Fruit fly (Drosophila melanogaster): ENCODE measurements around the gene CG14718.
A peak's percentile ranks its signal among the peaks of the same experiment; 100 is the strongest.

Gene CG14718

DNA sequence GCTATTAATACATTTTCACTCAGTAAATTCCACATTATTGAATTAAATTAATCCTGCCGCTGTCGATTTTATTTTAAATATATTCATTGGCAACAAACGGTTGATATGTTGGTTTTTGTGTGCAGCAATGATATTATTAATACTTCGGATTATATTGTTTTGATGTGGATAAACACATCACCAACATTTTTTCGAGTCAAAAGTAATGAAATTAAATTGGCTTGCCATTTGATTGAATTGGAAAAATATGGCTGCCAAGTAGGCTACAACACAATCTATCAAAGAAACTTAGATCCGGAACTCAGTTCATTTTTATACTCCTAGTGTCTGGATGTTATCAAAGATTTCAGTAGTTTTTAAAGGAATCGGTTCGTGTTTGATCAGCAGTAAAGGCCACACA, at the start of gene CG14718:
CG14718 (plus strand) TSS at position 301 of the 400 bp plus-strand sequence.
- no peak for TF ChIP-seq CG8478 (optimal IDR thresholded peaks at IDR 0.05)

DNA sequence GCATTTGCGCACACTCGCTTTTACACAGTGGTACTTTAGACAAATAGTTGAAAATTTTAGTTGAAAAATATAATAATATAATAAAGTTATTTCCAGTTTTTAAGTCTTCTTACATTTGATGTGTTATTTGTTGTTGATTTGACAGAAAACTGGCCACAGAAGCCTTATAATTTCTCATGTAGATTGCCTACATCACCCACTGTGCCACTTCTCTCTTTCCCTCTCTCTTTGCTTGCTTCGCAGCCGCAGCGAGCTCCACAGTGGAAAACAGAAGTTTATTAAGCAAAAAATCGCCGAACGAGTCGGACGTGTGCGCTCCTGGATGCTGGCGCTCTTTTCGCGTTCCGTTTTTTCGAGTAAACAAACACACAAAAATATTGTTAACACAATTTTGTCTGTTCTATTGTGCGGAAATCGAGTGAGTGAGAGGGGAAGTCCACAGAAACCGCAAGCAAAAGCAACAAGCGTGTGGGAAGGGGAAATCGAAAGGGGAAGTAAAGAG, 44.5 kb upstream of the CG14718 start, which contains the start of gene CG42327:
CG42327 (plus strand) TSS at position 277 of the 502 bp plus-strand sequence.
- TF ChIP-seq CTCF (optimal IDR thresholded peaks at IDR 0.05) (no peak), CG8478 (optimal IDR thresholded peaks at IDR 0.05) (no peak)

DNA sequence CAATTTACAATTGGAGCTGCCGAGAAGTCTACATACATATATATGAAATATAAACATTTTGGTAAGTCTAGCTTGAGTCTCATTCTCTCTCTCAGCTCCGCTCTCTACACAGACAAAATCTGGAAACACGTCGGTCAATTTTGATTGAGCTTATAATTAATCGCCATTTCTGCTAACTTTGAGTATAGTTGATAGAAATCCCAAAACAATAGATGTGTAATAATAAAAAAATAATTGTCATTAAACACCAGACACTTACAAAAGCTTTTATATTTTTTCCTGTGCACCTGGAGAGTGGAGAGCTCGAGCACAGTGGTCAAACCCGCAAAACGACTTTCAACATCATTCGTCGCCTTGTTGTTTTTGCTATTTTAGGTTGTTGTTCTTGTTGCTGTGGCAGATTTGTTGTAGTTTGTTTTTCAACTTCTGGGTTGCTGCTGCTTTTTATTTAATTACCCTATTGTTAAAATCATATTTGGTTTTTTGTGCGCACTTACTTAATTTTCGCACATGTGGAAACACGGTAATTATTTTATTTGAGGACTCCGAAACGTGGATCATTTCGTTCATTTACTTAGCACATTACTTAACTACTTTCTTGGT, 43.7 kb upstream of the CG14718 start:
- no peak for TF ChIP-seq CTCF (optimal IDR thresholded peaks at IDR 0.05)
- no peak for TF ChIP-seq CG8478 (optimal IDR thresholded peaks at IDR 0.05)

- TF ChIP-seq CG8478 (optimal IDR thresholded peaks at IDR 0.05) (no peak), CTCF (optimal IDR thresholded peaks at IDR 0.05) (no peak)
These were observed 42.6 kb upstream of the CG14718 start for dm6 chr3R:11657786-11658193.

DNA sequence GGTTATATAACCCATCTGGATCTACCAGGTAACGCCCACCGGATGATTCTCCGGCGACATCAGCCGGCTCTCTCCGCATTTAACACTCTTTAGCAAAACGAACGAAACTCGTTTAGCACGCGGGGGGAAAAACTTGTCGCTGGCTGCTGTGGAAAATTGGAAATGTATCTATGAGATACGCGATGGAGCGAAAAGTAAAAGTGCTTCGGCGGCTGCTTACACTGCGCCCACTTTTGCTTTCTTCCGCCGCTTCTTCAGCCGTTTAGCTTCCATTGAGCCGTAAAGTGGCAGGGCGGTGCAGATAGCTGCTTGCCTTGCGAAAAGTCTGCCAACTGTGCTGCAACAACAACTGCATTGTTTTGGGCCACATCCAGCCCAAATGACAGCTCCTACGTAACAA, 39.2 kb upstream of the CG14718 start:
- TF ChIP-seq CTCF (optimal IDR thresholded peaks at IDR 0.05) (no peak), CG8478 (optimal IDR thresholded peaks at IDR 0.05) (no peak)

DNA sequence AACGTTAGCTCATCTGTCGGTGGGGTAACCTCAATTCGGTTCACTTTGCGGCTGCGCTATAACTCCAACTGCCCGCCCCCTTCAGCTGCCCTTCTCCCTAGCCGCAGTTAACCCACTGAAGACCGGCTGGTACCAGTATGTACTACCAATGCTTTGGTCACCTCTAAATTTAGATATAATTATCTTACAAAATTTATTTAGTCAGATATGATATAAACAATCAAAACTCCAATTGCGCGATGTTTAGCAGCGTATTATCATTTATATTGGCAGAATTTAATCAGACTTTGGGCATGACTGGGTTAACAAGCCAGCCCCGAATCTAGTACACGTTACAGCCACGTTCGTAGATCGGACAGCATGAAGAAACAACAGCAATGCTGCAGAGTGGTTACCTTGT, 38.7 kb upstream of the CG14718 start:
- TF ChIP-seq CG8478 (optimal IDR thresholded peaks at IDR 0.05) (no peak), CTCF (optimal IDR thresholded peaks at IDR 0.05) (no peak)

DNA sequence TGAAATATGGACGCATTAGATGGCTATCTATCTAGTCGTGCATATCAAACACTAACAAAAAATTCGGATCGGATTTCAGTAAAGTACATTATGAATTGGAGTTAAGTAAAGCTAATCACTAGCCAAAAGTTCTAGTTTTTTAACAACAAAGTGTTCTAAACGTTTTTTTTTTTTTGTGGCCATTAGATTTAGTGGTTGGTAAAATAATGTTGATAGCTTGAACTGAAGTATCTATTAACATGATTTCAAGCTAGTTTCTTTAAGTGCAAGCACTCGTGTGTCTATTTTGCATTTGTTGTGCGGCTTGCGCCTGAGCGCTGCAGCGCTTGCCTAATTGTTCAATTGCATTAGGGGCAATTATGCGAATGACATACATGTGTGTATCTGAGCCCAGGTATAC, 37.8 kb upstream of the CG14718 start:
- no peak for TF ChIP-seq CG8478 (optimal IDR thresholded peaks at IDR 0.05)
- no peak for TF ChIP-seq CTCF (optimal IDR thresholded peaks at IDR 0.05)

- no peak for TF ChIP-seq CTCF (optimal IDR thresholded peaks at IDR 0.05)
These were observed 37.0 kb upstream of the CG14718 start for dm6 chr3R:11663441-11663840.

dm6 chr3R:11665508-11665907, 34.9 kb upstream of the CG14718 start:
- TF ChIP-seq CTCF (optimal IDR thresholded peaks at IDR 0.05) (peak; percentile 92), CG8478 (optimal IDR thresholded peaks at IDR 0.05) (no peak)

- TF ChIP-seq CG8478 (optimal IDR thresholded peaks at IDR 0.05) (no peak), CTCF (optimal IDR thresholded peaks at IDR 0.05) (no peak)
These were observed 34.3 kb upstream of the CG14718 start for dm6 chr3R:11665925-11666687.

dm6 chr3R:11669017-11669953, 31.1 kb upstream of the CG14718 start:
- no peak for TF ChIP-seq CTCF (optimal IDR thresholded peaks at IDR 0.05)
- no peak for TF ChIP-seq CG8478 (optimal IDR thresholded peaks at IDR 0.05)

DNA sequence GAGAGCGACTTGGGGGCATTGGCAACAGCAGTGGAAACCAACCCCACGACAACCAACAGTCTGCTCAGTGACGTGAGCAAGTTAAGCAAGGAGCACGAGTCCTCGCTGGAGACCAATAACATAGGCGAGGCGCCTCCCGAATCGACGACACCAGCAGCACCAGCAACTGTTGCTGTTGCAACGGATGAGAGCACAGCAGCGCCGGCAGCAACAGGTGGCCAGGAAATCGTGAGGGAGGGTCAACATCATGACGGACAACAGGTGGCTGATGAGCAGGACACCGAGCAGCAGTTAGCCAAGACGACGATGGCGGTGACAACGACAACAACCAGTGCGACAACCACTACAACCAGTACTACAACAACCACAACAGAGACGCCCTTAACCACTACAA, 30.5 kb upstream of the CG14718 start:
- TF ChIP-seq CG8478 (optimal IDR thresholded peaks at IDR 0.05) (no peak), CTCF (optimal IDR thresholded peaks at IDR 0.05) (no peak)

dm6 chr3R:11670888-11671287, 29.5 kb upstream of the CG14718 start:
- TF ChIP-seq CTCF (optimal IDR thresholded peaks at IDR 0.05) (no peak), CG8478 (optimal IDR thresholded peaks at IDR 0.05) (no peak)

DNA sequence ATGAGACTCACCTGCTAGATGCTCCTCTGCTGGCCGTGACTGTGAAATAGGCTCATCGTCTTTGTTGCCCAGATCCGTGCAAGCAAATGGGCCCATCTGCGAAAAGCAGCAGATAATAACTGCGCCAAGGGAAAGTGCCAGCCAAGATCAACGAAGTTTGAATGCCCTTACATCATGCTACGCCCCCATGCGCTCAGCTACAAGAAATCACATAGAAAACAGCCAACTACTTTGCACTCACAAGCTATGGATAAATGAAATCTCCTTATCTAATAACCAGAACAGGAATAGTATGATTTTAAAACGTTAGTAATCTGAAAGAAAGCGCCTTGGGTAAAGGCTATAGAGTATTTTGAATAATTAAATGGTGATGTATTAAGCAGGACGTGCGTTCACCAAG, 28.6 kb upstream of the CG14718 start:
- TF ChIP-seq CG8478 (optimal IDR thresholded peaks at IDR 0.05) (no peak), CTCF (optimal IDR thresholded peaks at IDR 0.05) (no peak)

DNA sequence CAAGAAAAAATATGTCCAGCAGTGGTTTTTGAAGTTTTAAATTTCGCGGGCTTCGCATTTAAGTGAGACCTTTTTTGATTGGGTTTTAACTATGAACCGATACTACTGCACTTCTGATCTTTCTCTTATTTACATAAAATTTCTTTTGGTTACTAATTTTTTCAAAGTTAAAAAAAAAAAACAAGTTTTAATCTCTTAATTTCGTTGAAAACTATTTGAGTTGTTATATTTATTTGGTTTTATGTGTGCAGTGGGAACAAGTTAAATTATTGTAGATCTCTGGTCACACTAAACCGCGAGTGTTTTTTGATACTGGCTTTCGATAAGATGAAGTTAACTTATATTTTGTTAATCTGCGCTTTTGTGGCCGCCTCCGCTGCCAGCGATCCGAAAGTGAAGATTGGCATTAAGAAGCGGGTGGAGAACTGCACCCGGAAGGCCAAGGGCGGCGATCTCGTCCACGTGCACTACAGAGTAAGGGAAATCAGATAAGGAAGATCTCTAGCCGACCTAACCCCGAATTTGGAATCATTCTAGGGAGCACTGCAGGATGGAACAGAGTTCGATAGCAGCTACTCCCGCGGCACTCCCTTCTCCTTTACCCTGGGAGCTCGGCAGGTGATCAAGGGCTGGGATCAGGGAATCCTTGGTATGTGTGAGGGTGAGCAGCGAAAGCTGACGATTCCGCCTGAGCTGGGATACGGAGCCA, 26.3 kb upstream of the CG14718 start, which contains the start of gene CG14715:
CG14715 (plus strand) TSS at position 267 of the 709 bp plus-strand sequence.
- TF ChIP-seq CTCF (optimal IDR thresholded peaks at IDR 0.05) (no peak), CG8478 (optimal IDR thresholded peaks at IDR 0.05) (no peak)

Measured in S2 (cell line).